Worm (Caenorhabditis elegans) whole organism, L4 larva: Measurements from ENCODE around the gene gad-1.

ENCODE experiments used
- F10B5.3 ChIP-seq: sonication (generic microtip); optimal IDR thresholded peaks from 2 replicates; lab custom pipeline; 2016; ENCODE audit warnings: mild to moderate bottlenecking, missing genetic modification characterization, missing compliant biosample characterization
- F26F4.8 ChIP-seq: fragments of 200-800 bp; sonication (Bioruptor generic); conservative IDR thresholded peaks from 2 replicates; pipeline ENCODE4 v1.3.6; 2022; ENCODE audit warnings: missing genetic modification characterization, missing compliant biosample characterization
- F44E2.7 ChIP-seq: fragments of 200-800 bp; sonication (Bioruptor generic); IDR thresholded peaks from 2 replicates; pipeline ENCODE4 v2.1.2; 2022; ENCODE audit warnings: missing genetic modification characterization, missing compliant biosample characterization
- T20F7.1 ChIP-seq: fragments of 200-800 bp; sonication (Bioruptor generic); optimal IDR thresholded peaks from 2 replicates; lab custom pipeline; 2018; ENCODE audit warnings: mild to moderate bottlenecking, missing genetic modification characterization, missing compliant biosample characterization
- T26A8.4 ChIP-seq: fragments of 200-800 bp; sonication (Bioruptor generic); IDR thresholded peaks from 2 replicates; pipeline ENCODE4 v1.3.6; 2022; ENCODE audit warnings: missing genetic modification characterization, missing compliant biosample characterization
- Y105C5A.15 ChIP-seq: fragments of 200-800 bp; sonication (Bioruptor generic); IDR thresholded peaks from 2 replicates; pipeline ENCODE4 v1.3.6; 2022; ENCODE audit warnings: missing genetic modification characterization, missing compliant biosample characterization
- Y5F2A.4 ChIP-seq: fragments of 200-800 bp; sonication (Bioruptor generic); optimal IDR thresholded peaks from 2 replicates; lab custom pipeline; 2018; ENCODE audit warnings: mild to moderate bottlenecking, missing genetic modification characterization, missing compliant biosample characterization
- Y75B8A.6 ChIP-seq: fragments of 200-800 bp; sonication (Bioruptor generic); IDR thresholded peaks from 2 replicates; pipeline ENCODE4 v1.3.6; 2022; ENCODE audit warnings: missing genetic modification reagents, missing genetic modification characterization, missing compliant biosample characterization
- ZK337.2 ChIP-seq: fragments of 200-800 bp; sonication (Bioruptor generic); IDR thresholded peaks from 2 replicates; pipeline ENCODE4 v1.3.6; 2022; ENCODE audit warnings: missing genetic modification reagents, missing genetic modification characterization, missing compliant biosample characterization
- ZK546.5 ChIP-seq, 2 experiments: sonication (generic microtip); optimal IDR thresholded peaks; 2 replicates each; lab custom pipeline; 2017; ENCODE audit warnings: missing biosample characterization in 2 of 2, missing genetic modification characterization in 2 of 2
- aly-2 ChIP-seq: sonication (generic microtip); optimal IDR thresholded peaks from 2 replicates; lab custom pipeline; 2018; ENCODE audit warnings: missing biosample characterization, missing genetic modification characterization
- arid-1 ChIP-seq: fragments of 200-800 bp; sonication (Bioruptor generic); conservative IDR thresholded peaks from 2 replicates; pipeline ENCODE4 v1.3.6; 2022; ENCODE audit warnings: missing genetic modification reagents, missing genetic modification characterization, missing compliant biosample characterization
- attf-4 ChIP-seq: sonication (generic microtip); optimal IDR thresholded peaks from 3 replicates; lab custom pipeline; 2017; ENCODE audit warnings: missing biosample characterization, missing genetic modification characterization
- ceh-20 ChIP-seq: fragments of 200-800 bp; sonication (Bioruptor generic); IDR thresholded peaks from 2 replicates; pipeline ENCODE4 v1.3.6; 2022; ENCODE audit warnings: missing genetic modification reagents, missing genetic modification characterization, missing compliant biosample characterization
- ceh-82 ChIP-seq: sonication (generic microtip); optimal IDR thresholded peaks from 2 replicates; lab custom pipeline; 2017; ENCODE audit warnings: missing biosample characterization, missing genetic modification characterization
- cey-2 ChIP-seq: sonication (generic microtip); optimal IDR thresholded peaks from 3 replicates; lab custom pipeline; 2017; ENCODE audit warnings: missing genetic modification characterization, mild to moderate bottlenecking, missing compliant biosample characterization, antibody characterized with exemption, borderline replicate concordance; ENCODE audit not compliant: insufficient read depth
- daf-12 ChIP-seq: fragments of 150-350 bp; optimal IDR thresholded peaks from 2 replicates; lab custom pipeline; 2014; ENCODE audit warnings: missing biosample characterization, missing genetic modification reagents, missing genetic modification characterization
- daf-16 ChIP-seq, 3 experiments: sonication (generic microtip); optimal IDR thresholded peaks; 2 replicates each; lab custom pipeline; 2016 to 2017; ENCODE audit warnings: missing genetic modification characterization in 3 of 3, missing genetic modification reagents in 3 of 3, mild to moderate bottlenecking in 2 of 3, missing compliant biosample characterization in 2 of 3, missing biosample characterization in 1 of 3, moderate library complexity in 1 of 3
- daf-19 ChIP-seq: fragments of 200-800 bp; sonication (Bioruptor generic); conservative IDR thresholded peaks from 2 replicates; pipeline ENCODE4 v1.3.6; 2022; ENCODE audit warnings: missing genetic modification characterization, missing compliant biosample characterization
- dmd-9 ChIP-seq: fragments of 200-800 bp; sonication (Bioruptor generic); IDR thresholded peaks from 2 replicates; pipeline ENCODE4 v1.3.6; 2022; ENCODE audit warnings: missing genetic modification reagents, missing genetic modification characterization, missing compliant biosample characterization
- dpl-1 ChIP-seq: fragments of 150-350 bp; optimal IDR thresholded peaks from 2 replicates; lab custom pipeline; 2014; ENCODE audit warnings: missing biosample characterization, missing genetic modification reagents, missing genetic modification characterization
- duxl-1 ChIP-seq: sonication (generic microtip); optimal IDR thresholded peaks from 2 replicates; lab custom pipeline; 2016; ENCODE audit warnings: mild to moderate bottlenecking, missing genetic modification characterization, moderate library complexity, missing compliant biosample characterization; ENCODE audit not compliant: poor library complexity
- gei-8 ChIP-seq: fragments of 200-800 bp; sonication (Bioruptor generic); optimal IDR thresholded peaks from 2 replicates; lab custom pipeline; 2018; ENCODE audit warnings: mild to moderate bottlenecking, missing genetic modification characterization, missing compliant biosample characterization
- hlh-11 ChIP-seq: fragments of 200-800 bp; sonication (Bioruptor generic); optimal IDR thresholded peaks from 2 replicates; lab custom pipeline; 2018; ENCODE audit warnings: mild to moderate bottlenecking, missing genetic modification characterization, missing compliant biosample characterization
- hmg-1.1 ChIP-seq: fragments of 200-800 bp; sonication (Bioruptor generic); IDR thresholded peaks from 2 replicates; pipeline ENCODE4 v1.3.6; 2022; ENCODE audit warnings: missing genetic modification reagents, missing genetic modification characterization, missing compliant biosample characterization
- lin-13 ChIP-seq: fragments of 150-350 bp; optimal IDR thresholded peaks from 2 replicates; lab custom pipeline; 2014; ENCODE audit warnings: missing biosample characterization, missing genetic modification reagents, missing genetic modification characterization
- lin-38 ChIP-seq: fragments of 200-800 bp; sonication (Bioruptor generic); IDR thresholded peaks from 2 replicates; pipeline ENCODE4 v1.3.6; 2022; ENCODE audit warnings: missing genetic modification reagents, missing genetic modification characterization, missing compliant biosample characterization
- lsy-2 ChIP-seq, 2 experiments: fragments of 150-350 bp in 1 of 2; sonication (generic microtip) in 1 of 2; optimal IDR thresholded peaks; 2 replicates each; lab custom pipeline; 2014 to 2017; ENCODE audit warnings: missing biosample characterization in 2 of 2, missing genetic modification characterization in 2 of 2
- madf-5 ChIP-seq, 2 experiments: fragments of 200-800 bp; sonication (Bioruptor generic); IDR thresholded peaks; 2 replicates each; pipeline ENCODE4 v1.3.6; 2022; ENCODE audit warnings: missing compliant biosample characterization in 2 of 2, missing genetic modification characterization in 2 of 2
- madf-9 ChIP-seq: fragments of 200-800 bp; sonication (Bioruptor generic); conservative IDR thresholded peaks from 2 replicates; pipeline ENCODE4 v1.3.6; 2022; ENCODE audit warnings: missing genetic modification reagents, missing genetic modification characterization, missing compliant biosample characterization
- mes-2 ChIP-seq: sonication (generic microtip); optimal IDR thresholded peaks from 2 replicates; lab custom pipeline; 2016; ENCODE audit warnings: missing genotype, mild to moderate bottlenecking, missing genetic modification characterization, missing compliant biosample characterization; ENCODE audit not compliant: poor library complexity, severe bottlenecking
- mxl-2 ChIP-seq: fragments of 200-800 bp; sonication (Bioruptor generic); conservative IDR thresholded peaks from 2 replicates; pipeline ENCODE4 v1.3.6; 2022; ENCODE audit warnings: missing genetic modification reagents, missing genetic modification characterization, missing compliant biosample characterization
- mxl-3 ChIP-seq: fragments of 200-800 bp; sonication (Bioruptor generic); optimal IDR thresholded peaks from 2 replicates; lab custom pipeline; 2018; ENCODE audit warnings: mild to moderate bottlenecking, missing genetic modification characterization, missing compliant biosample characterization
- nhr-102 ChIP-seq: sonication (generic microtip); optimal IDR thresholded peaks from 2 replicates; lab custom pipeline; 2016; ENCODE audit warnings: mild to moderate bottlenecking, missing genetic modification characterization, moderate library complexity, missing compliant biosample characterization
- nhr-42 ChIP-seq: fragments of 200-800 bp; sonication (Bioruptor generic); IDR thresholded peaks from 2 replicates; pipeline ENCODE4 v1.3.6; 2022; ENCODE audit warnings: missing genetic modification characterization, missing compliant biosample characterization
- nhr-48 ChIP-seq: sonication (generic microtip); optimal IDR thresholded peaks from 2 replicates; lab custom pipeline; 2016; ENCODE audit warnings: mild to moderate bottlenecking, missing genetic modification characterization, missing compliant biosample characterization
- nhr-6 ChIP-seq: fragments of 150-350 bp; optimal IDR thresholded peaks from 2 replicates; lab custom pipeline; 2014; ENCODE audit warnings: missing biosample characterization, missing genetic modification characterization
- pqm-1 ChIP-seq: sonication (generic microtip); optimal IDR thresholded peaks from 2 replicates; lab custom pipeline; 2017; ENCODE audit warnings: missing biosample characterization, missing genetic modification characterization
- rbr-2 ChIP-seq: sonication (generic microtip); optimal IDR thresholded peaks from 2 replicates; lab custom pipeline; 2016; ENCODE audit warnings: missing genotype, missing genetic modification characterization, missing compliant biosample characterization
- skn-1 ChIP-seq: fragments of 150-350 bp; optimal IDR thresholded peaks from 2 replicates; lab custom pipeline; 2014; ENCODE audit warnings: missing biosample characterization, missing genetic modification characterization
- snpc-1.2 ChIP-seq: fragments of 200-800 bp; sonication (Bioruptor generic); IDR thresholded peaks from 2 replicates; pipeline ENCODE4 v1.3.6; 2022; ENCODE audit warnings: missing genetic modification reagents, missing genetic modification characterization, missing compliant biosample characterization
- snpc-4 ChIP-seq: fragments of 150-350 bp; optimal IDR thresholded peaks from 2 replicates; lab custom pipeline; 2014; ENCODE audit warnings: missing biosample characterization, missing genetic modification characterization
- spr-1 ChIP-seq: sonication (generic microtip); optimal IDR thresholded peaks from 2 replicates; lab custom pipeline; 2016; ENCODE audit warnings: mild to moderate bottlenecking, missing genetic modification characterization, missing compliant biosample characterization
- tag-97 ChIP-seq: fragments of 200-800 bp; sonication (Bioruptor generic); IDR thresholded peaks from 2 replicates; pipeline ENCODE4 v1.3.6; 2022; ENCODE audit warnings: missing genetic modification characterization, missing compliant biosample characterization
- tra-1 ChIP-seq: fragments of 200-800 bp; sonication (Bioruptor generic); IDR thresholded peaks from 2 replicates; pipeline ENCODE4 v1.3.6; 2022; ENCODE audit warnings: missing genetic modification reagents, missing genetic modification characterization, missing compliant biosample characterization
- unc-39 ChIP-seq: sonication (generic microtip); optimal IDR thresholded peaks from 2 replicates; lab custom pipeline; 2017; ENCODE audit warnings: missing biosample characterization, missing genetic modification characterization
- unc-62 ChIP-seq, 3 experiments: fragments of 150-350 bp in 1 of 3; sonication (generic microtip); optimal IDR thresholded peaks in 2 of 3; peaks in 1 of 3; 1 replicate in 1 of 3; 2 replicates in 2 of 3; lab custom pipeline; 2014 to 2017; ENCODE audit warnings: missing biosample characterization in 3 of 3, missing genetic modification characterization in 3 of 3, missing genetic modification reagents in 3 of 3, missing genotype in 1 of 3
- vab-7 ChIP-seq: fragments of 200-800 bp; sonication (Bioruptor generic); IDR thresholded peaks from 2 replicates; pipeline ENCODE4 v1.3.6; 2022; ENCODE audit warnings: missing genetic modification reagents, missing genetic modification characterization, missing compliant biosample characterization
- ztf-11 ChIP-seq: fragments of 150-350 bp; optimal IDR thresholded peaks from 2 replicates; lab custom pipeline; 2014; ENCODE audit warnings: missing biosample characterization, missing genetic modification characterization

gad-1 gene

ce11 chrV:6450129-6451011 lies 17.1 kb upstream of the gad-1 start, which contains the start of gene acl-8:
acl-8 (plus strand) TSS chrV:6450870.
- TF ChIP-seq skn-1 (tag; lab: Kevin White, UChicago) (no peak), duxl-1 (tag; lab: Kevin White, UChicago) (no peak), Y75B8A.6 (GFP tag; lab: Robert Waterston, UW) (no peak), mes-2 (tag; lab: Kevin White, UChicago) (no peak), lin-38 (GFP tag; lab: Robert Waterston, UW) (no peak), cey-2 (tag; lab: Kevin White, UChicago) (no peak), T20F7.1 (GFP tag; lab: Kevin White, UChicago) (peak; percentile 37), gei-8 (GFP tag; lab: Kevin White, UChicago) (no peak), dmd-9 (GFP tag; lab: Robert Waterston, UW) (no peak), mxl-3 (GFP tag; lab: Kevin White, UChicago) (peak; percentile 51), tra-1 (GFP tag; lab: Robert Waterston, UW) (no peak), F10B5.3 (tag; lab: Kevin White, UChicago) (no peak), Y105C5A.15 (GFP tag; lab: Robert Waterston, UW) (no peak), mxl-2 (GFP tag; lab: Robert Waterston, UW) (no peak), lin-13 (GFP tag; lab: Kevin White, UChicago) (no peak), tag-97 (GFP tag; lab: Robert Waterston, UW) (no peak), daf-12 (no peak), unc-62 (GFP tag; optimal IDR thresholded peaks at IDR 0.05 in 1 of 2; lab: Kevin White, UChicago) (peak in 1 of 2 experiments; percentile 84), unc-62 (tag; optimal IDR thresholded peaks at IDR 0.05; lab: Kevin White, UChicago) (no peak), arid-1 (GFP tag; lab: Robert Waterston, UW) (no peak), nhr-6 (tag; lab: Kevin White, UChicago) (no peak), hlh-11 (tag; lab: Kevin White, UChicago) (peak; percentile 59), nhr-102 (tag; lab: Kevin White, UChicago) (no peak), ceh-82 (tag; lab: Kevin White, UChicago) (no peak), snpc-4 (tag; lab: Kevin White, UChicago) (no peak), nhr-42 (GFP tag; lab: Robert Waterston, UW) (no peak), madf-5 (GFP tag; IDR thresholded peaks at IDR 0.05; lab: Robert Waterston, UW) (no peak), dpl-1 (GFP tag; lab: Kevin White, UChicago) (no peak), Y5F2A.4 (GFP tag; lab: Kevin White, UChicago) (no peak), aly-2 (no peak), ZK546.5 (tag; optimal IDR thresholded peaks at IDR 0.05; lab: Kevin White, UChicago) (no peak), madf-9 (GFP tag; lab: Robert Waterston, UW) (no peak), T26A8.4 (GFP tag; lab: Robert Waterston, UW) (no peak), nhr-48 (tag; lab: Kevin White, UChicago) (no peak), F44E2.7 (no peak), ZK337.2 (no peak), hmg-1.1 (GFP tag; lab: Robert Waterston, UW) (no peak; the same call in 1 of the 2 replicates), ceh-20 (GFP tag; lab: Robert Waterston, UW) (no peak), daf-16 (GFP tag; optimal IDR thresholded peaks at IDR 0.05; lab: Kevin White, UChicago) (no peak), daf-16 (tag; optimal IDR thresholded peaks at IDR 0.05; lab: Kevin White, UChicago) (peak; percentile 61), lsy-2 (tag; optimal IDR thresholded peaks at IDR 0.05; lab: Kevin White, UChicago) (no peak), pqm-1 (tag; lab: Kevin White, UChicago) (peak; percentile 84), ztf-11 (tag; lab: Kevin White, UChicago) (no peak), unc-39 (tag; lab: Kevin White, UChicago) (no peak), vab-7 (GFP tag; lab: Robert Waterston, UW) (no peak), rbr-2 (tag; lab: Kevin White, UChicago) (no peak), spr-1 (tag; lab: Kevin White, UChicago) (no peak), attf-4 (tag; lab: Kevin White, UChicago) (no peak), F26F4.8 (GFP tag; lab: Robert Waterston, UW) (no peak), daf-19 (GFP tag; lab: Robert Waterston, UW) (no peak), snpc-1.2 (GFP tag; lab: Robert Waterston, UW) (no peak)
